Worm (Caenorhabditis elegans) whole organism, midembryonic: ENCODE data around the gene dot-1.5.

Experiments used
- T22C8.4 ChIP-seq: fragments of 200-800 bp; sonication (Bioruptor generic); IDR thresholded peaks from 2 replicates; pipeline ENCODE4 v1.3.6; 2022; ENCODE audit warnings: missing genetic modification characterization, missing compliant biosample characterization
- flt-1 ChIP-seq: fragments of 200-800 bp; sonication (Bioruptor generic); IDR thresholded peaks from 2 replicates; pipeline ENCODE4 v1.3.6; 2022; ENCODE audit warnings: missing genetic modification characterization, missing compliant biosample characterization
- klf-2 ChIP-seq: fragments of 200-800 bp; sonication (Bioruptor generic); conservative IDR thresholded peaks from 2 replicates; pipeline ENCODE4 v1.3.6; 2022; ENCODE audit warnings: missing genetic modification reagents, missing genetic modification characterization, missing compliant biosample characterization
- med-1 ChIP-seq: sonication (generic microtip); optimal IDR thresholded peaks from 2 replicates; lab custom pipeline; 2017; ENCODE audit warnings: missing genetic modification characterization, mild to moderate bottlenecking, missing compliant biosample characterization, antibody characterized with exemption, missing genetic modification reagents; ENCODE audit not compliant: insufficient read depth
- tab-1 ChIP-seq: fragments of 200-800 bp; sonication (Bioruptor generic); IDR thresholded peaks from 2 replicates; pipeline ENCODE4 v1.3.6; 2022; ENCODE audit warnings: missing genetic modification characterization, missing compliant biosample characterization
- ztf-23 ChIP-seq: fragments of 200-800 bp; sonication (Bioruptor generic); IDR thresholded peaks from 2 replicates; pipeline ENCODE4 v1.3.6; 2022; ENCODE audit warnings: missing genetic modification reagents, missing genetic modification characterization, missing compliant biosample characterization
- ztf-29 ChIP-seq: fragments of 200-800 bp; sonication (Bioruptor generic); IDR thresholded peaks from 2 replicates; pipeline ENCODE4 v1.3.6; 2022; ENCODE audit warnings: missing genetic modification reagents, missing genetic modification characterization, missing compliant biosample characterization

- TF ChIP-seq ztf-29 (GFP tag; lab: Robert Waterston, UW) (no peak), flt-1 (GFP tag; lab: Robert Waterston, UW) (no peak), ztf-23 (no peak), med-1 (GFP tag; lab: Kevin White, UChicago) (no peak), tab-1 (GFP tag; lab: Robert Waterston, UW) (no peak), T22C8.4 (GFP tag; lab: Robert Waterston, UW) (no peak), klf-2 (GFP tag; lab: Robert Waterston, UW) (no peak)
Measured at ce11 chrX:1890817-1891216, 26.5 kb upstream of the dot-1.5 start.
